Fruit fly (Drosophila melanogaster) whole organism: ENCODE data around the gene AP-1mu.

Experiments
- CG8478 ChIP-seq: fragments of >200 bp; optimal IDR thresholded peaks from 2 replicates; lab custom pipeline; 2018; ENCODE audit warnings: inconsistent platforms
- Dll ChIP-seq: fragments of >200 bp; optimal IDR thresholded peaks from 2 replicates; lab custom pipeline; 2017
- EcR ChIP-seq, 2 experiments: fragments of >200 bp; optimal IDR thresholded peaks; 2 replicates each; lab custom pipeline; 2017; ENCODE audit warnings: missing biosample characterization in 2 of 2, missing genetic modification characterization in 2 of 2, missing genetic modification reagents in 2 of 2
- pan ChIP-seq: fragments of >200 bp; optimal IDR thresholded peaks from 2 replicates; lab custom pipeline; 2017
- psq ChIP-seq: fragments of >200 bp; optimal IDR thresholded peaks from 2 replicates; lab custom pipeline; 2017
- usp ChIP-seq: fragments of >200 bp; optimal IDR thresholded peaks from 2 replicates; lab custom pipeline; 2017; ENCODE audit warnings: missing biosample characterization, missing genetic modification characterization, mixed read lengths

The AP-1mu gene

dm6 chr3R:9551013-9551658 lies 8.2 kb downstream of the AP-1mu start:
- TF ChIP-seq psq (lab: Kevin White, UChicago) (no peak), usp (GFP tag; lab: Kevin White, UChicago) (no peak), Dll (lab: Kevin White, UChicago) (peak; percentile 93)

dm6 chr3R:9550265-9551012 lies 8.9 kb downstream of the AP-1mu start:
- TF ChIP-seq usp (GFP tag; lab: Kevin White, UChicago) (no peak), EcR (GFP tag; optimal IDR thresholded peaks at IDR 0.05; lab: Kevin White, UChicago) (no peak), psq (lab: Kevin White, UChicago) (no peak), Dll (lab: Kevin White, UChicago) (no peak)

- TF ChIP-seq usp (GFP tag; lab: Kevin White, UChicago) (no peak), EcR (GFP tag; optimal IDR thresholded peaks at IDR 0.05; lab: Kevin White, UChicago) (no peak), Dll (lab: Kevin White, UChicago) (no peak), psq (lab: Kevin White, UChicago) (no peak)
Measured at dm6 chr3R:9548769-9549168, 10.6 kb downstream of the AP-1mu start.

- TF ChIP-seq CG8478 (lab: Kevin White, UChicago) (no peak), pan (no peak), usp (GFP tag; lab: Kevin White, UChicago) (no peak), Dll (lab: Kevin White, UChicago) (no peak), psq (lab: Kevin White, UChicago) (no peak), EcR (GFP tag; optimal IDR thresholded peaks at IDR 0.05; lab: Kevin White, UChicago) (no peak)
Measured at dm6 chr3R:9546808-9547381, 12.4 kb downstream of the AP-1mu start.

dm6 chr3R:9543495-9544180 lies 15.7 kb downstream of the AP-1mu start:
- TF ChIP-seq usp (GFP tag; lab: Kevin White, UChicago) (no peak), CG8478 (lab: Kevin White, UChicago) (no peak), Dll (lab: Kevin White, UChicago) (no peak), psq (lab: Kevin White, UChicago) (no peak), EcR (GFP tag; optimal IDR thresholded peaks at IDR 0.05; lab: Kevin White, UChicago) (no peak), pan (no peak)

dm6 chr3R:9534595-9535217 lies 24.6 kb downstream of the AP-1mu start:
- TF ChIP-seq psq (lab: Kevin White, UChicago) (no peak), CG8478 (lab: Kevin White, UChicago) (no peak), pan (no peak), usp (GFP tag; lab: Kevin White, UChicago) (no peak), EcR (GFP tag; optimal IDR thresholded peaks at IDR 0.05; lab: Kevin White, UChicago) (no peak), Dll (lab: Kevin White, UChicago) (no peak)

dm6 chr3R:9534125-9534496 lies 25.2 kb downstream of the AP-1mu start:
- TF ChIP-seq Dll (lab: Kevin White, UChicago) (no peak), CG8478 (lab: Kevin White, UChicago) (no peak), psq (lab: Kevin White, UChicago) (no peak), usp (GFP tag; lab: Kevin White, UChicago) (no peak), EcR (GFP tag; optimal IDR thresholded peaks at IDR 0.05; lab: Kevin White, UChicago) (no peak), pan (no peak)

dm6 chr3R:9533181-9534124 lies 25.9 kb downstream of the AP-1mu start:
- TF ChIP-seq psq (lab: Kevin White, UChicago) (no peak), pan (no peak), EcR (GFP tag; optimal IDR thresholded peaks at IDR 0.05; lab: Kevin White, UChicago) (no peak), Dll (lab: Kevin White, UChicago) (peak; percentile 91), usp (GFP tag; lab: Kevin White, UChicago) (no peak), CG8478 (lab: Kevin White, UChicago) (no peak)

- TF ChIP-seq Dll (lab: Kevin White, UChicago): peak; percentile 73
- TF ChIP-seq EcR (GFP tag; optimal IDR thresholded peaks at IDR 0.05; lab: Kevin White, UChicago): no peak
Measured at dm6 chr3R:9532437-9533180, 26.7 kb downstream of the AP-1mu start, which contains the start of gene by. Gene by, minus strand, starts transcription at chr3R:9533011.

- TF ChIP-seq EcR (GFP tag; optimal IDR thresholded peaks at IDR 0.05; lab: Kevin White, UChicago) (no peak), psq (lab: Kevin White, UChicago) (no peak), pan (no peak), CG8478 (lab: Kevin White, UChicago) (no peak)
Measured at dm6 chr3R:9529913-9530312, 29.4 kb downstream of the AP-1mu start.
